Fruit fly (Drosophila melanogaster): ENCODE results near the gene Rpn13R.

DNA sequence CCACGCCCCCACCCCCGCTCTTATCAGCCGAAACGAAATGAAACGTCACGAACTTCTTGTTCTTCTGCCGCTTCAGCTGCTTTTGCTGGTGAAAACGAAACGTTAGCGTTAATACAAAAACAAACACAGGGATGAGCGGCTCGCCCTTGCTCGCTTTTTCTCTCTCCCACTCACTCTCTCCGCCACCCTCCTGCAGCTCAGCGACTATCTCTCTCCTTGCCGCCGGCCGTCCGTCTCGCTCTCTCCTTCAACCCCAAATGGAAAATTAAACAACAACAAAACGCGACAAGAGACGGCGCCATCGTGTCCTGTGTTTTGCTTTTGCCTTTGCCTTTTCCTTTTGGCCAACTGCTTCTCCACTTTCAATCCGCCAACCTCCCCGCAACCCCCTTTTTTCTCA lies 37.3 kb upstream of the Rpn13R start:
- TF ChIP-seq Hr38 (GFP tag; optimal IDR thresholded peaks at IDR 0.05) (no peak), CG4318 (GFP tag; optimal IDR thresholded peaks at IDR 0.05) (no peak), CG11762 (GFP tag; optimal IDR thresholded peaks at IDR 0.05; ENCODE audit: insufficient read depth) (no peak), spab (GFP tag; optimal IDR thresholded peaks at IDR 0.05) (no peak), Ets21C (GFP tag; optimal IDR thresholded peaks at IDR 0.05) (no peak), ss (GFP tag; optimal IDR thresholded peaks at IDR 0.05) (no peak), CG6276 (GFP tag; optimal IDR thresholded peaks at IDR 0.05) (no peak), CG10669 (GFP tag; optimal IDR thresholded peaks at IDR 0.05) (no peak), dsx (GFP tag; optimal IDR thresholded peaks at IDR 0.05; ENCODE audit: poor library complexity, severe bottlenecking) (no peak), Smox (GFP tag; optimal IDR thresholded peaks at IDR 0.05) (no peak), CG8119 (GFP tag; IDR thresholded peaks at IDR 0.05) (no peak), lz (GFP tag; optimal IDR thresholded peaks at IDR 0.05) (no peak), OdsH (GFP tag; optimal IDR thresholded peaks at IDR 0.05) (no peak), Sox102F (GFP tag; optimal IDR thresholded peaks at IDR 0.05) (no peak)
